Fruit fly (Drosophila melanogaster) whole organism, embryonic: ENCODE results near the gene CG13694.

Experiments
- C15 ChIP-seq: fragments of 200-800 bp; sonication (Bioruptor generic); IDR thresholded peaks from 3 replicates; pipeline ENCODE4 v1.3.6; 2022; ENCODE audit warnings: missing biosample characterization, missing genetic modification characterization
- CG12236 ChIP-seq: fragments of 200-800 bp; sonication (Bioruptor generic); optimal IDR thresholded peaks from 2 replicates; lab custom pipeline; 2016; ENCODE audit warnings: missing biosample characterization, missing genetic modification characterization
- CG12659 ChIP-seq: fragments of 200-800 bp; sonication (Bioruptor generic); optimal IDR thresholded peaks from 3 replicates; lab custom pipeline; 2017; ENCODE audit warnings: mild to moderate bottlenecking, missing biosample characterization, missing genetic modification reagents, missing genetic modification characterization
- CG14860 ChIP-seq: fragments of 200-800 bp; sonication (Bioruptor generic); IDR thresholded peaks from 3 replicates; pipeline ENCODE4 v1.3.6; 2022; ENCODE audit warnings: missing biosample characterization, missing genetic modification characterization; ENCODE audit not compliant: partially characterized antibody
- CG17359 ChIP-seq: fragments of 200-800 bp; sonication (Bioruptor generic); optimal IDR thresholded peaks from 3 replicates; lab custom pipeline; 2018; ENCODE audit warnings: missing biosample characterization, mild to moderate bottlenecking, missing genetic modification characterization, moderate library complexity
- CG17612 ChIP-seq: fragments of 200-800 bp; sonication (Bioruptor generic); IDR thresholded peaks from 2 replicates; pipeline ENCODE4 v1.3.6; 2022; ENCODE audit warnings: missing biosample characterization, missing genetic modification characterization
- CG2129 ChIP-seq: fragments of 200-800 bp; sonication (Bioruptor generic); IDR thresholded peaks from 2 replicates; pipeline ENCODE4 v1.3.6; 2022; ENCODE audit warnings: missing biosample characterization, missing genetic modification characterization; ENCODE audit not compliant: partially characterized antibody
- CG2678 ChIP-seq: fragments of 200-800 bp; sonication (Bioruptor generic); optimal IDR thresholded peaks from 3 replicates; lab custom pipeline; 2019; ENCODE audit warnings: missing biosample characterization, mild to moderate bottlenecking, missing genetic modification characterization, moderate library complexity
- CG3281 ChIP-seq: fragments of 200-800 bp; sonication (Bioruptor generic); optimal IDR thresholded peaks from 3 replicates; lab custom pipeline; 2017; ENCODE audit warnings: missing biosample characterization, mild to moderate bottlenecking, missing genetic modification characterization
- CG3407 ChIP-seq: fragments of 200-800 bp; sonication (Bioruptor generic); optimal IDR thresholded peaks from 2 replicates; lab custom pipeline; 2018; ENCODE audit warnings: missing biosample characterization, mild to moderate bottlenecking, missing genetic modification characterization
- CG3838 ChIP-seq: fragments of 200-800 bp; sonication (Bioruptor generic); optimal IDR thresholded peaks from 3 replicates; lab custom pipeline; 2016; ENCODE audit warnings: missing biosample characterization, missing genetic modification characterization
- CG4328 ChIP-seq: fragments of 200-800 bp; sonication (Bioruptor generic); optimal IDR thresholded peaks from 3 replicates; lab custom pipeline; 2017; ENCODE audit warnings: missing biosample characterization, missing genetic modification reagents, missing genetic modification characterization
- CG4617 ChIP-seq: fragments of 200-800 bp; sonication (Bioruptor generic); optimal IDR thresholded peaks from 3 replicates; lab custom pipeline; 2016; ENCODE audit warnings: missing biosample characterization, missing genetic modification characterization, borderline replicate concordance
- CG4854 ChIP-seq: fragments of 200-800 bp; sonication (Bioruptor generic); optimal IDR thresholded peaks from 2 replicates; lab custom pipeline; 2016; ENCODE audit warnings: missing biosample characterization, missing genetic modification characterization, inconsistent platforms
- CG7372 ChIP-seq: fragments of 200-800 bp; sonication (Bioruptor generic); IDR thresholded peaks from 2 replicates; pipeline ENCODE4 v1.3.6; 2022; ENCODE audit warnings: missing biosample characterization, missing genetic modification characterization
- CG8281 ChIP-seq: fragments of 200-800 bp; sonication (Bioruptor generic); optimal IDR thresholded peaks from 2 replicates; lab custom pipeline; 2018; ENCODE audit warnings: missing biosample characterization, mild to moderate bottlenecking, missing genetic modification characterization, moderate library complexity
- Camta ChIP-seq: fragments of 200-800 bp; sonication (Bioruptor generic); optimal IDR thresholded peaks from 2 replicates; lab custom pipeline; 2016; ENCODE audit warnings: missing biosample characterization, missing genetic modification characterization
- D19A ChIP-seq: fragments of 200-800 bp; optimal IDR thresholded peaks from 3 replicates; lab custom pipeline; 2019; ENCODE audit warnings: missing biosample characterization, mild to moderate bottlenecking, missing genetic modification characterization, moderate library complexity
- Dbx ChIP-seq: fragments of 200-800 bp; sonication (Bioruptor generic); IDR thresholded peaks from 3 replicates; pipeline ENCODE4 v1.3.6; 2022; ENCODE audit warnings: missing biosample characterization, missing genetic modification characterization
- Dref ChIP-seq: fragments of 200-800 bp; sonication (Bioruptor generic); IDR thresholded peaks from 2 replicates; pipeline ENCODE4 v1.3.6; 2022; ENCODE audit warnings: missing biosample characterization, missing genetic modification characterization
- H2.0 ChIP-seq: fragments of 200-800 bp; sonication (Bioruptor generic); IDR thresholded peaks from 2 replicates; pipeline ENCODE4 v1.3.6; 2022; ENCODE audit warnings: missing biosample characterization, missing genetic modification characterization
- HHEX ChIP-seq: fragments of 200-800 bp; sonication (Bioruptor generic); optimal IDR thresholded peaks from 3 replicates; lab custom pipeline; 2017; ENCODE audit warnings: missing biosample characterization, mild to moderate bottlenecking, missing genetic modification characterization, missing genetic modification reagents
- Lim3 ChIP-seq: fragments of 200-800 bp; sonication (Bioruptor generic); IDR thresholded peaks from 2 replicates; pipeline ENCODE4 v1.3.6; 2022; ENCODE audit warnings: missing biosample characterization, missing genetic modification characterization
- Neu2 ChIP-seq: fragments of 200-800 bp; sonication (Bioruptor generic); optimal IDR thresholded peaks from 3 replicates; lab custom pipeline; 2016; ENCODE audit warnings: missing biosample characterization, missing genetic modification characterization, borderline replicate concordance
- Sox102F ChIP-seq: fragments of 200-800 bp; sonication (Bioruptor generic); optimal IDR thresholded peaks from 2 replicates; lab custom pipeline; 2018; ENCODE audit warnings: missing biosample characterization, mild to moderate bottlenecking, missing genetic modification characterization, moderate library complexity
- Stat92E ChIP-seq, 3 experiments: fragments of >200 bp in 2 of 3; fragments of 200-800 bp in 1 of 3; sonication (Bioruptor generic) in 1 of 3; optimal IDR thresholded peaks; 2 replicates each; lab custom pipeline; 2017 to 2019; ENCODE audit warnings: missing biosample characterization in 3 of 3, missing genetic modification characterization in 3 of 3, mild to moderate bottlenecking in 1 of 3, moderate library complexity in 1 of 3
- Xrp1 ChIP-seq: fragments of 200-800 bp; sonication (Bioruptor generic); IDR thresholded peaks from 2 replicates; pipeline ENCODE4 v1.3.6; 2022; ENCODE audit warnings: missing biosample characterization, missing genetic modification characterization
- ab ChIP-seq: fragments of 200-800 bp; sonication (Bioruptor generic); optimal IDR thresholded peaks from 2 replicates; lab custom pipeline; 2016; ENCODE audit warnings: missing biosample characterization, missing genetic modification characterization
- ac ChIP-seq: fragments of 200-800 bp; sonication (Bioruptor generic); optimal IDR thresholded peaks from 3 replicates; lab custom pipeline; 2017; ENCODE audit warnings: missing biosample characterization, mild to moderate bottlenecking, missing genetic modification characterization
- amos ChIP-seq: fragments of 200-800 bp; sonication (Bioruptor generic); IDR thresholded peaks from 2 replicates; pipeline ENCODE4 v1.3.6; 2022; ENCODE audit warnings: missing biosample characterization, missing genetic modification characterization; ENCODE audit not compliant: partially characterized antibody
- ase ChIP-seq: fragments of 200-800 bp; sonication (Bioruptor generic); IDR thresholded peaks from 3 replicates; pipeline ENCODE4 v1.3.6; 2022; ENCODE audit warnings: missing biosample characterization, missing genetic modification characterization
- bab2 ChIP-seq: fragments of 200-800 bp; sonication (Bioruptor generic); optimal IDR thresholded peaks from 2 replicates; lab custom pipeline; 2016; ENCODE audit warnings: missing biosample characterization, missing genetic modification characterization
- bcd ChIP-seq: fragments of 200-800 bp; sonication (Bioruptor generic); optimal IDR thresholded peaks from 2 replicates; lab custom pipeline; 2017; ENCODE audit warnings: missing biosample characterization, mild to moderate bottlenecking, missing genetic modification characterization
- cg ChIP-seq: fragments of 200-800 bp; sonication (Bioruptor generic); optimal IDR thresholded peaks from 3 replicates; lab custom pipeline; 2019; ENCODE audit warnings: missing biosample characterization, mild to moderate bottlenecking, missing genetic modification characterization, moderate library complexity
- corto ChIP-seq: fragments of 200-800 bp; sonication (Bioruptor generic); optimal IDR thresholded peaks from 2 replicates; lab custom pipeline; 2016; ENCODE audit warnings: missing biosample characterization, mild to moderate bottlenecking, missing genetic modification characterization, moderate library complexity
- fru ChIP-seq: fragments of >200 bp; optimal IDR thresholded peaks from 2 replicates; lab custom pipeline; 2017
- gcm ChIP-seq: fragments of 200-800 bp; sonication (Bioruptor generic); optimal IDR thresholded peaks from 2 replicates; lab custom pipeline; 2019; ENCODE audit warnings: missing biosample characterization, mild to moderate bottlenecking, missing genetic modification characterization, moderate library complexity
- gfzf ChIP-seq: fragments of 200-800 bp; sonication (Bioruptor generic); optimal IDR thresholded peaks from 2 replicates; lab custom pipeline; 2016; ENCODE audit warnings: missing biosample characterization, mild to moderate bottlenecking, missing genetic modification characterization, moderate library complexity
- hb ChIP-seq: fragments of 200-800 bp; sonication (Bioruptor generic); IDR thresholded peaks from 3 replicates; pipeline ENCODE4 v1.3.6; 2022; ENCODE audit warnings: missing biosample characterization, missing genetic modification characterization; ENCODE audit not compliant: partially characterized antibody
- hbn ChIP-seq: fragments of 200-800 bp; sonication (Bioruptor generic); IDR thresholded peaks from 2 replicates; pipeline ENCODE4 v1.3.6; 2022; ENCODE audit warnings: missing biosample characterization, missing genetic modification characterization; ENCODE audit not compliant: partially characterized antibody
- her ChIP-seq: fragments of 200-800 bp; sonication (Bioruptor generic); optimal IDR thresholded peaks from 2 replicates; lab custom pipeline; 2016; ENCODE audit warnings: missing biosample characterization, missing genetic modification characterization
- kni ChIP-seq: fragments of 200-800 bp; sonication (Bioruptor generic); optimal IDR thresholded peaks from 3 replicates; lab custom pipeline; 2017; ENCODE audit warnings: mild to moderate bottlenecking, missing biosample characterization, missing genetic modification reagents, missing genetic modification characterization
- ranshi ChIP-seq: fragments of 200-800 bp; sonication (Bioruptor generic); IDR thresholded peaks from 2 replicates; pipeline ENCODE4 v1.3.6; 2022; ENCODE audit warnings: missing biosample characterization, missing genetic modification characterization
- sc ChIP-seq, 3 experiments: fragments of >200 bp in 2 of 3; fragments of 200-800 bp in 1 of 3; sonication (Bioruptor generic) in 1 of 3; optimal IDR thresholded peaks; 2 replicates in 2 of 3; 3 replicates in 1 of 3; lab custom pipeline; 2017; ENCODE audit warnings: mild to moderate bottlenecking in 1 of 3, missing biosample characterization in 1 of 3, missing genetic modification characterization in 1 of 3, missing genetic modification reagents in 1 of 3
- sim ChIP-seq: fragments of 200-800 bp; sonication (Bioruptor generic); IDR thresholded peaks from 2 replicates; pipeline ENCODE4 v1.3.6; 2022; ENCODE audit warnings: missing biosample characterization, missing genetic modification characterization
- sisA ChIP-seq: fragments of 200-800 bp; sonication (Bioruptor generic); IDR thresholded peaks from 2 replicates; pipeline ENCODE4 v1.3.6; 2022; ENCODE audit warnings: missing biosample characterization, missing genetic modification characterization
- so ChIP-seq: fragments of 200-800 bp; sonication (Bioruptor generic); IDR thresholded peaks from 3 replicates; pipeline ENCODE4 v1.3.6; 2022; ENCODE audit warnings: missing biosample characterization, missing genetic modification characterization
- sob ChIP-seq: fragments of 200-800 bp; sonication (Bioruptor generic); IDR thresholded peaks from 2 replicates; pipeline ENCODE4 v1.3.6; 2022; ENCODE audit warnings: missing biosample characterization, missing genetic modification characterization
- zfh1 ChIP-seq: fragments of 200-800 bp; sonication (Bioruptor generic); IDR thresholded peaks from 3 replicates; pipeline ENCODE4 v1.3.6; 2022; ENCODE audit warnings: missing biosample characterization, missing genetic modification characterization

Gene CG13694

dm6 chr2L:102161-102761, 14.0 kb downstream of the CG13694 start, which contains the start of gene Creld (continued):
- TF ChIP-seq so (no peak), gfzf (GFP tag; lab: Kevin White, UChicago) (peak; percentile 41), CG12236 (GFP tag; lab: Kevin White, UChicago) (no peak), Xrp1 (GFP tag; lab: Robert Waterston, UW) (no peak), zfh1 (GFP tag; lab: Robert Waterston, UW) (0 out of 3 replicates have a peak, but pooled peaks have one; percentile 22), HHEX (no peak), sc (optimal IDR thresholded peaks at IDR 0.05; lab: Kevin White, UChicago) (no peak), sc (GFP tag; optimal IDR thresholded peaks at IDR 0.05; lab: Kevin White, UChicago) (no peak), Sox102F (no peak), C15 (no peak), amos (GFP tag; lab: Robert Waterston, UW) (peak; percentile 100), CG2678 (tag; lab: Kevin White, UChicago) (no peak), Stat92E (GFP tag; optimal IDR thresholded peaks at IDR 0.05; lab: Kevin White, UChicago) (no peak), CG17612 (GFP tag; lab: Robert Waterston, UW) (no peak), CG4328 (GFP tag; lab: Kevin White, UChicago) (no peak), CG14860 (GFP tag; lab: Robert Waterston, UW) (peak; percentile 100), ac (no peak), CG4854 (GFP tag; lab: Kevin White, UChicago) (peak; percentile 29), CG7372 (GFP tag; lab: Robert Waterston, UW) (no peak), CG17359 (tag; lab: Kevin White, UChicago) (no peak), Dref (peak; percentile 98), cg (GFP tag; lab: Kevin White, UChicago) (no peak), sim (no peak), D19A (tag; lab: Kevin White, UChicago) (no peak), hbn (peak; percentile 100), CG3838 (GFP tag; lab: Kevin White, UChicago) (no peak), corto (no peak), Neu2 (GFP tag; lab: Kevin White, UChicago) (no peak), H2.0 (GFP tag; lab: Robert Waterston, UW) (no peak), CG3407 (no peak), Camta (GFP tag; lab: Kevin White, UChicago) (no peak), Dbx (GFP tag; lab: Robert Waterston, UW) (peak; percentile 51; the same call in 1 of the 3 replicates), Lim3 (no peak), ranshi (no peak), her (GFP tag; lab: Kevin White, UChicago) (no peak), kni (GFP tag; lab: Kevin White, UChicago) (no peak), CG8281 (no peak), ase (GFP tag; lab: Robert Waterston, UW) (no peak), bab2 (no peak), sob (peak; percentile 51; the same call in 1 of the 2 replicates), gcm (GFP tag; lab: Kevin White, UChicago) (no peak), CG2129 (GFP tag; lab: Robert Waterston, UW) (peak; percentile 100), fru (lab: Kevin White, UChicago) (no peak), bcd (no peak), ab (GFP tag; lab: Kevin White, UChicago) (no peak), CG3281 (GFP tag; lab: Kevin White, UChicago) (no peak), CG12659 (peak; percentile 63), hb (peak; percentile 99), CG4617 (peak; percentile 54), sisA (GFP tag; lab: Robert Waterston, UW) (no peak)
